Worm (Caenorhabditis elegans): ENCODE data around the gene F54D8.10.

DNA sequence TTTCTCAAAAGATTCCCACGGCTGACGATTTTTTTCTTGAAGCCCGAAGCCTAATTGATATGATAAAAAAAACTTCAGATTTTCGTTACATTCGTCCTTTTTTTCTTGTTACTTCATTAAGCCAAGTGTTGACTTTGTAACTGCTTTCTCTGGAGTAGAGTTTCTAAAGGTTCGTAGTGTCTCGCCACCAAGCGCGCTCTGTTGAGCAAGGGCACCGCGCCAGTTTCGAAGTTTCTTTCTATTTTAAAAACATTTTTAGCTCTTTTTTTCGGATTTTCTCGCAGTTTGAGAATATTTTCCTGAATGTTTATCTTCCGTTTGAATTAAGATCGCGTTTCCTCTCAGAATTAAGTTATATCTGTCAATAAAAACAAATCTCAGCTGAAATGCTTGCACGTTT, 18.0 kb upstream of the F54D8.10 start:
- no peak for TF ChIP-seq ceh-88 (GFP tag; IDR thresholded peaks at IDR 0.05)
- TF ChIP-seq nhr-237 (tag; optimal IDR thresholded peaks at IDR 0.05), result no peak
